Worm (Caenorhabditis elegans): Measurements from ENCODE around the gene W04B5.6.
"Not testable (repeated sequence)": the region's sequence is repeated elsewhere in the genome, so short reads cannot be mapped to it uniquely, and the experiment has no call there.

- TF ChIP-seq flt-1, ztf-23 (GFP tag; IDR thresholded peaks at IDR 0.05): not testable (repeated sequence)
Observed at ce11 chrIII:2435373-2435772, at the start of gene W04B5.6.
